Fruit fly (Drosophila melanogaster) whole organism, wandering third instar larva: ENCODE results near the gene CG9192.

Experiments
- Abd-B ChIP-seq: fragments of >200 bp; optimal IDR thresholded peaks from 2 replicates; lab custom pipeline; 2017; ENCODE audit warnings: missing biosample characterization, missing genetic modification characterization
- CG9705 ChIP-seq: fragments of 200-800 bp; sonication (Bioruptor generic); optimal IDR thresholded peaks from 2 replicates; lab custom pipeline; 2018; ENCODE audit warnings: missing biosample characterization, mild to moderate bottlenecking, missing genetic modification characterization
- Dfd ChIP-seq: fragments of >200 bp; optimal IDR thresholded peaks from 2 replicates; lab custom pipeline; 2017; ENCODE audit warnings: missing biosample characterization, missing genetic modification characterization
- Dif ChIP-seq: fragments of 200-275, 200-300 bp; sonication (Bioruptor generic); optimal IDR thresholded peaks from 2 replicates; lab custom pipeline; 2018; ENCODE audit warnings: missing biosample characterization, missing genetic modification characterization; ENCODE audit not compliant: partially characterized antibody
- GATAd ChIP-seq: sonication (Bioruptor generic); optimal IDR thresholded peaks from 2 replicates; lab custom pipeline; 2016; ENCODE audit warnings: missing biosample characterization, missing genetic modification characterization
- HLH106 ChIP-seq: fragments of 200-800 bp; optimal IDR thresholded peaks from 3 replicates; lab custom pipeline; 2019; ENCODE audit warnings: missing biosample characterization, mild to moderate bottlenecking, missing genetic modification characterization, moderate library complexity
- Hnf4 ChIP-seq: fragments of 200-800 bp; sonication (Bioruptor generic); optimal IDR thresholded peaks from 2 replicates; lab custom pipeline; 2016; ENCODE audit warnings: missing biosample characterization, mild to moderate bottlenecking, missing genetic modification characterization
- Hr78 ChIP-seq: fragments of >200 bp; optimal IDR thresholded peaks from 2 replicates; lab custom pipeline; 2017; ENCODE audit warnings: missing biosample characterization, missing genetic modification characterization
- Hr83 ChIP-seq: fragments of 200-300 bp; sonication (Bioruptor generic); optimal IDR thresholded peaks from 2 replicates; lab custom pipeline; 2016; ENCODE audit warnings: missing biosample characterization, mild to moderate bottlenecking, missing genetic modification characterization, moderate library complexity; ENCODE audit not compliant: poor library complexity, severe bottlenecking
- Jra ChIP-seq: sonication (Bioruptor generic); optimal IDR thresholded peaks from 2 replicates; lab custom pipeline; 2016; ENCODE audit warnings: missing biosample characterization, missing genetic modification characterization
- Mio ChIP-seq: sonication (Bioruptor generic); optimal IDR thresholded peaks from 2 replicates; lab custom pipeline; 2016; ENCODE audit warnings: missing biosample characterization, missing genetic modification characterization
- Myc ChIP-seq: fragments of >200 bp; optimal IDR thresholded peaks from 2 replicates; lab custom pipeline; 2017
- N ChIP-seq: fragments of >200 bp; optimal IDR thresholded peaks from 2 replicates; lab custom pipeline; 2018; ENCODE audit warnings: missing biosample characterization, missing external identifiers, missing genetic modification characterization
- OdsH ChIP-seq: fragments of 200-800 bp; sonication (Bioruptor generic); optimal IDR thresholded peaks from 2 replicates; lab custom pipeline; 2016; ENCODE audit warnings: missing biosample characterization, mild to moderate bottlenecking, missing genetic modification characterization
- Rel ChIP-seq, 2 experiments: fragments of 200-800 bp; sonication (Bioruptor generic) in 1 of 2; optimal IDR thresholded peaks; 2 replicates in 1 of 2; 3 replicates in 1 of 2; lab custom pipeline; 2016 to 2019; ENCODE audit warnings: mild to moderate bottlenecking in 2 of 2, missing biosample characterization in 2 of 2, missing genetic modification characterization in 2 of 2, moderate library complexity in 1 of 2
- Sp1 ChIP-seq: fragments of 200-800 bp; sonication (Bioruptor generic); optimal IDR thresholded peaks from 3 replicates; lab custom pipeline; 2019; ENCODE audit warnings: missing biosample characterization, mild to moderate bottlenecking, missing genetic modification characterization, moderate library complexity
- Vsx2 ChIP-seq: fragments of 200-300, 225-300 bp; sonication (Bioruptor generic); optimal IDR thresholded peaks from 2 replicates; lab custom pipeline; 2018; ENCODE audit warnings: missing biosample characterization, missing genetic modification characterization; ENCODE audit not compliant: partially characterized antibody
- br ChIP-seq: fragments of 200-800 bp; sonication (Bioruptor generic); optimal IDR thresholded peaks from 2 replicates; lab custom pipeline; 2016; ENCODE audit warnings: missing biosample characterization, missing genetic modification characterization
- brk ChIP-seq: fragments of 200-800 bp; sonication (Bioruptor generic); optimal IDR thresholded peaks from 2 replicates; lab custom pipeline; 2016; ENCODE audit warnings: missing biosample characterization, mild to moderate bottlenecking, missing genetic modification characterization
- dl ChIP-seq, 2 experiments: fragments of 175-275, 200-275 bp in 1 of 2; fragments of 200-275 bp in 1 of 2; sonication (Bioruptor generic); optimal IDR thresholded peaks; lab custom pipeline; 2018; ENCODE audit warnings: mild to moderate bottlenecking in 2 of 2, missing biosample characterization in 2 of 2, missing genetic modification characterization in 2 of 2, moderate library complexity in 2 of 2; ENCODE audit not compliant: partially characterized antibody in 2 of 2, insufficient read depth in 1 of 2
- dmrt93B ChIP-seq: fragments of 200-800 bp; sonication (Bioruptor generic); optimal IDR thresholded peaks from 2 replicates; lab custom pipeline; 2018; ENCODE audit warnings: missing biosample characterization, mild to moderate bottlenecking, missing genetic modification characterization
- ey ChIP-seq: fragments of 200-800 bp; sonication (Bioruptor generic); optimal IDR thresholded peaks from 2 replicates; lab custom pipeline; 2016; ENCODE audit warnings: missing biosample characterization, missing genetic modification characterization
- foxo ChIP-seq, 2 experiments: fragments of 200-800 bp; sonication (Bioruptor generic); optimal IDR thresholded peaks; 2 replicates in 1 of 2; 3 replicates in 1 of 2; lab custom pipeline; 2016 to 2017; ENCODE audit warnings: missing biosample characterization in 2 of 2, missing genetic modification characterization in 2 of 2
- fru ChIP-seq: fragments of 200-800 bp; sonication (Bioruptor generic); optimal IDR thresholded peaks from 3 replicates; lab custom pipeline; 2016; ENCODE audit warnings: missing biosample characterization, mild to moderate bottlenecking, missing genetic modification characterization
- h ChIP-seq: fragments of 200-800 bp; sonication (Bioruptor generic); optimal IDR thresholded peaks from 3 replicates; lab custom pipeline; 2016; ENCODE audit warnings: missing biosample characterization, mild to moderate bottlenecking, missing genetic modification characterization
- jim ChIP-seq: fragments of 175-275, 200-325 bp; sonication (Bioruptor generic); optimal IDR thresholded peaks from 2 replicates; lab custom pipeline; 2016; ENCODE audit warnings: missing biosample characterization, mild to moderate bottlenecking, missing genetic modification characterization
- lola ChIP-seq: fragments of >200 bp; optimal IDR thresholded peaks from 2 replicates; lab custom pipeline; 2017; ENCODE audit warnings: missing biosample characterization, missing genetic modification characterization
- pan ChIP-seq: fragments of >200 bp; optimal IDR thresholded peaks from 2 replicates; lab custom pipeline; 2017
- psq ChIP-seq: fragments of 200-800 bp; sonication (Bioruptor generic); optimal IDR thresholded peaks from 3 replicates; lab custom pipeline; 2017; ENCODE audit warnings: missing biosample characterization, mild to moderate bottlenecking, missing genetic modification characterization, moderate library complexity
- rgr ChIP-seq: fragments of 200-800 bp; sonication (Bioruptor generic); optimal IDR thresholded peaks from 3 replicates; lab custom pipeline; 2016; ENCODE audit warnings: missing biosample characterization, mild to moderate bottlenecking, missing genetic modification characterization
- sv ChIP-seq: fragments of 200-800 bp; sonication (Bioruptor generic); optimal IDR thresholded peaks from 3 replicates; lab custom pipeline; 2016; ENCODE audit warnings: missing biosample characterization, missing genetic modification characterization
- tai ChIP-seq: sonication (Bioruptor generic); optimal IDR thresholded peaks from 2 replicates; lab custom pipeline; 2016; ENCODE audit warnings: missing biosample characterization, missing genetic modification characterization
- usp ChIP-seq: fragments of >200 bp; optimal IDR thresholded peaks from 2 replicates; lab custom pipeline; 2017; ENCODE audit warnings: missing biosample characterization, missing genetic modification characterization
- woc ChIP-seq: sonication (Bioruptor generic); optimal IDR thresholded peaks from 2 replicates; lab custom pipeline; 2016; ENCODE audit warnings: missing biosample characterization, mild to moderate bottlenecking, missing genetic modification characterization

Gene CG9192

dm6 chr3L:1258547-1258946 is 20.4 kb upstream of the CG9192 start:
- no peak for TF ChIP-seq ey (GFP tag; lab: Kevin White, UChicago)
- TF ChIP-seq dl (GFP tag; optimal IDR thresholded peaks at IDR 0.05; lab: Kevin White, UChicago; ENCODE audit: insufficient read depth in 1 of 2, partially characterized antibody in 2 of 2) = no peak
- no peak for TF ChIP-seq CG9705 (GFP tag; lab: Kevin White, UChicago)
- no peak for TF ChIP-seq h (GFP tag; lab: Kevin White, UChicago)
- no peak for TF ChIP-seq jim
- TF ChIP-seq sv (GFP tag; lab: Kevin White, UChicago) = no peak
- no peak for TF ChIP-seq tai (GFP tag; lab: Kevin White, UChicago)
- TF ChIP-seq N (GFP tag; lab: Kevin White, UChicago) = no peak
- TF ChIP-seq foxo (GFP tag; optimal IDR thresholded peaks at IDR 0.05; lab: Kevin White, UChicago) = no peak
- no peak for TF ChIP-seq rgr (GFP tag; lab: Kevin White, UChicago)
- TF ChIP-seq Dfd (GFP tag; lab: Kevin White, UChicago) = no peak
- no peak for TF ChIP-seq Myc (lab: Kevin White, UChicago)
- no peak for TF ChIP-seq Abd-B (GFP tag; lab: Kevin White, UChicago)

DNA sequence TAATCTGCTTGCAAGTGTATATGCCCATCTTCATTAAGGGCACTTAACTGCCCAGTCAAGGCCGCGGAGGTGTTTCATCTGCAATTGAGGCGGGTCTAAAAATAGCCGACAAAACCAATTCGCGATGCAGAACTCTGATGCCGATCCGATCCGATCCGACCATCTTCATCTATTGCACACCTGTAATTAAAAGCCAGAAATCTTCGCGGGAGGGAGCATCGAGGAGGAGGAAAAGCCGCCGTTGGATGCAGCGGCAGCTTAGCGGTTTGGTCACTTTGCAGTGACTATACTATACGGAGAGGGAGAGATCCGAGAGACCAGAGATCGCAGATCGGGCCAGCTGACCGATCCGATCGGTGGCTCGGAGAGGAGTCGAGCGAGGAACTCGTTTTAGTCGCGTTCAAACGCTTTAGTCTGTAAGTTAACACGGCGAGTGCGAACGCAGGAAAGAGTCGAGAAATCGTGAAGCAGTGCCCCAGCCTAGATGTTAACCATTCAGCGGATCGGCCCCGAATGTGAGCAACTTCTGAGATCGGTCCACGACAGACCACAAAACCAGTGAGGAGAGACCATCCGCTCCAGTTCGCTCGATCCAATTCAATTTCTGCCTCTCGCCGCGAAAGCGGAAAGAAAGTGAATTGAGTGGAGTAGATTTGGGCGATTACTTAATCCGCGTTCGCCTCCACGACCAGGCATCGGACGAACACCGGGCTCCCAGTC is 18.1 kb upstream of the CG9192 start, which contains the start of gene tfc:
Gene tfc (plus strand): TSS at position 389 of the 720 bp plus-strand sequence.
- TF ChIP-seq br (GFP tag; lab: Kevin White, UChicago) = peak; percentile 7
- TF ChIP-seq tai (GFP tag; lab: Kevin White, UChicago) = no peak
- no peak for TF ChIP-seq Abd-B (GFP tag; lab: Kevin White, UChicago)
- no peak for TF ChIP-seq usp (GFP tag; lab: Kevin White, UChicago)
- no peak for TF ChIP-seq psq (GFP tag; lab: Kevin White, UChicago)
- peak; percentile 65 for TF ChIP-seq h (GFP tag; lab: Kevin White, UChicago)
- TF ChIP-seq Dif = peak; percentile 23
- TF ChIP-seq CG9705 (GFP tag; lab: Kevin White, UChicago) = no peak
- TF ChIP-seq Rel (GFP tag; optimal IDR thresholded peaks at IDR 0.05; lab: Kevin White, UChicago) = no peak
- peak; percentile 17 for TF ChIP-seq Rel (tag; optimal IDR thresholded peaks at IDR 0.05; lab: Kevin White, UChicago)
- no peak for TF ChIP-seq Hr78 (GFP tag; lab: Kevin White, UChicago)
- TF ChIP-seq dmrt93B (GFP tag; lab: Kevin White, UChicago) = no peak
- peak; percentile 9 for TF ChIP-seq rgr (GFP tag; lab: Kevin White, UChicago)
- no peak for TF ChIP-seq GATAd (GFP tag; lab: Kevin White, UChicago)
- no peak for TF ChIP-seq N (GFP tag; lab: Kevin White, UChicago)
- no peak for TF ChIP-seq lola (GFP tag; lab: Kevin White, UChicago)
- peak; percentile 12 for TF ChIP-seq jim
- TF ChIP-seq Sp1 (GFP tag; lab: Kevin White, UChicago) = peak; percentile 15
- no peak for TF ChIP-seq Myc (lab: Kevin White, UChicago)
- TF ChIP-seq fru (GFP tag; lab: Kevin White, UChicago) = peak; percentile 35
- no peak for TF ChIP-seq Hnf4
- TF ChIP-seq OdsH (GFP tag; lab: Kevin White, UChicago) = no peak
- no peak for TF ChIP-seq Mio (GFP tag; lab: Kevin White, UChicago)
- peak; percentile 43 for TF ChIP-seq Vsx2 (GFP tag; lab: Kevin White, UChicago)
- no peak for TF ChIP-seq Jra (GFP tag; lab: Kevin White, UChicago)
- TF ChIP-seq dl (GFP tag; optimal IDR thresholded peaks at IDR 0.05; lab: Kevin White, UChicago; ENCODE audit: insufficient read depth in 1 of 2, partially characterized antibody in 2 of 2) = no peak
- no peak for TF ChIP-seq ey (GFP tag; lab: Kevin White, UChicago)
- TF ChIP-seq Hr83 (GFP tag; lab: Kevin White, UChicago) = peak; percentile 17
- TF ChIP-seq foxo (GFP tag; optimal IDR thresholded peaks at IDR 0.05; lab: Kevin White, UChicago) = peak in 1 of 2 experiments; percentile 10

DNA sequence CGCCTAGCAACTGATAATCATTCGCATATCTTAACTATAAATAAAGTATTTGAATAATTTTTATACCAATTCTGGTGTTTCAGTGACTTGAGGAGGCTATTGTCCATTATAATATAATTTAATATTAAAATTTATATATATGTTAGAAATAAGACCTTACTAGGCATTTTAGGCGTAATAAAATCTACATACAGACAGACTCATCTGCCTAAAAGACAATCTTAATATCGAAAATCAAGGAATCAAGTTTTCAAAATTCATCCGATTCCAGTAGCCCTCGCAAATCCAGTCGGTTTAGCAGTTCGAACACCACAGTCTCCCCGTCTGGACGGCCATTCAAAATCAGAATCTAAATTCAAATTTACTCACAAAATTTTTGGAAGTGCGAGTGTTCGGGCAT is 13.6 kb upstream of the CG9192 start, which contains the start of the genes CG9130 and CG9133:
Gene CG9130 (plus strand): TSS at position 301 of the 400 bp plus-strand sequence.
Gene CG9133 (plus strand): TSS at position 301 of the 400 bp plus-strand sequence.
- TF ChIP-seq brk (no peak), Mio (GFP tag; lab: Kevin White, UChicago) (no peak), h (GFP tag; lab: Kevin White, UChicago) (no peak), lola (GFP tag; lab: Kevin White, UChicago) (no peak), Jra (GFP tag; lab: Kevin White, UChicago) (no peak), HLH106 (no peak), pan (no peak), OdsH (GFP tag; lab: Kevin White, UChicago) (no peak), woc (GFP tag; lab: Kevin White, UChicago) (no peak), Hr83 (GFP tag; lab: Kevin White, UChicago) (no peak), psq (GFP tag; lab: Kevin White, UChicago) (no peak), CG9705 (GFP tag; lab: Kevin White, UChicago) (no peak), Sp1 (GFP tag; lab: Kevin White, UChicago) (no peak), ey (GFP tag; lab: Kevin White, UChicago) (no peak), Hr78 (GFP tag; lab: Kevin White, UChicago) (no peak), dmrt93B (GFP tag; lab: Kevin White, UChicago) (no peak), GATAd (GFP tag; lab: Kevin White, UChicago) (no peak)
